Worm (Caenorhabditis elegans) whole organism, L1 larva: Measurements from ENCODE around the gene tric-1B.1.

Experiments used
- C16A3.4 ChIP-seq: fragments of 150-350 bp; optimal IDR thresholded peaks from 2 replicates; lab custom pipeline; 2014; ENCODE audit warnings: missing biosample characterization, missing genetic modification characterization
- F16B12.6 ChIP-seq: fragments of 150-350 bp; optimal IDR thresholded peaks from 2 replicates; lab custom pipeline; 2014; ENCODE audit warnings: missing biosample characterization, missing genetic modification characterization
- aha-1 ChIP-seq: fragments of 150-350 bp; optimal IDR thresholded peaks from 2 replicates; lab custom pipeline; 2014; ENCODE audit warnings: missing biosample characterization, missing genetic modification characterization
- ama-1 ChIP-seq: fragments of 150-350 bp; optimal IDR thresholded peaks from 2 replicates; lab custom pipeline; 2014
- ceh-63 ChIP-seq: fragments of 200-800 bp; sonication (Bioruptor generic); optimal IDR thresholded peaks from 2 replicates; lab custom pipeline; 2018; ENCODE audit warnings: mild to moderate bottlenecking, missing genetic modification characterization, missing compliant biosample characterization
- dsc-1 ChIP-seq: sonication (generic microtip); optimal IDR thresholded peaks from 2 replicates; lab custom pipeline; 2016; ENCODE audit warnings: mild to moderate bottlenecking, missing genetic modification characterization, missing compliant biosample characterization
- efl-1 ChIP-seq, 4 experiments: fragments of 150-350 bp; optimal IDR thresholded peaks in 3 of 4; peaks in 1 of 4; 1 replicate in 1 of 4; 2 replicates in 3 of 4; lab custom pipeline; 2014; ENCODE audit warnings: missing biosample characterization in 2 of 4, missing genetic modification characterization in 2 of 4, missing genetic modification reagents in 2 of 4
- egl-13 ChIP-seq: sonication (generic microtip); optimal IDR thresholded peaks from 2 replicates; lab custom pipeline; 2016; ENCODE audit warnings: missing genotype, missing genetic modification reagents, missing genetic modification characterization, missing compliant biosample characterization
- egl-27 ChIP-seq, 2 experiments: fragments of 150-350 bp in 1 of 2; sonication (generic microtip); optimal IDR thresholded peaks; 3 replicates each; lab custom pipeline; 2017 to 2018; ENCODE audit warnings: missing biosample characterization in 2 of 2, missing genetic modification characterization in 2 of 2, missing genetic modification reagents in 2 of 2
- elt-2 ChIP-seq: sonication (generic microtip); optimal IDR thresholded peaks from 2 replicates; lab custom pipeline; 2016; ENCODE audit warnings: missing genetic modification characterization, mild to moderate bottlenecking, inconsistent platforms, missing compliant biosample characterization, missing genetic modification reagents
- elt-3 ChIP-seq, 6 experiments: fragments of 150-350 bp in 1 of 6; sonication (generic microtip); optimal IDR thresholded peaks; 2 replicates each; lab custom pipeline; 2017 to 2018; ENCODE audit warnings: missing biosample characterization in 6 of 6, missing genetic modification characterization in 6 of 6, inconsistent platforms in 1 of 6
- fkh-10 ChIP-seq: sonication (generic microtip); optimal IDR thresholded peaks from 2 replicates; lab custom pipeline; 2017; ENCODE audit warnings: missing biosample characterization, missing genetic modification reagents, missing genetic modification characterization
- fkh-8 ChIP-seq: sonication (generic microtip); optimal IDR thresholded peaks from 2 replicates; lab custom pipeline; 2016; ENCODE audit warnings: mild to moderate bottlenecking, missing genetic modification characterization, missing compliant biosample characterization
- fos-1 ChIP-seq: fragments of 150-350 bp; optimal IDR thresholded peaks from 2 replicates; lab custom pipeline; 2014; ENCODE audit warnings: missing biosample characterization, missing genetic modification characterization
- hlh-17 ChIP-seq: fragments of 200-800 bp; sonication (Bioruptor generic); optimal IDR thresholded peaks from 2 replicates; lab custom pipeline; 2018; ENCODE audit warnings: missing genetic modification characterization, mild to moderate bottlenecking, missing compliant biosample characterization, moderate library complexity, borderline replicate concordance
- hlh-4 ChIP-seq: sonication (generic microtip); optimal IDR thresholded peaks from 2 replicates; lab custom pipeline; 2016; ENCODE audit warnings: mild to moderate bottlenecking, missing genetic modification characterization, missing compliant biosample characterization
- irx-1 ChIP-seq: sonication (generic microtip); optimal IDR thresholded peaks from 2 replicates; lab custom pipeline; 2016; ENCODE audit warnings: missing genetic modification characterization, missing compliant biosample characterization
- lin-13 ChIP-seq: fragments of 150-350 bp; optimal IDR thresholded peaks from 2 replicates; lab custom pipeline; 2014; ENCODE audit warnings: missing biosample characterization, missing genetic modification reagents, missing genetic modification characterization
- lin-39 ChIP-seq: fragments of 150-350 bp; optimal IDR thresholded peaks from 2 replicates; lab custom pipeline; 2014; ENCODE audit warnings: missing biosample characterization, missing genetic modification reagents, missing genetic modification characterization
- lir-3 ChIP-seq: sonication (generic microtip); optimal IDR thresholded peaks from 2 replicates; lab custom pipeline; 2016; ENCODE audit warnings: mild to moderate bottlenecking, missing genetic modification characterization, moderate library complexity, missing compliant biosample characterization; ENCODE audit not compliant: poor library complexity
- lsy-2 ChIP-seq, 2 experiments: fragments of 150-350 bp; optimal IDR thresholded peaks; 2 replicates each; lab custom pipeline; 2014; ENCODE audit warnings: missing biosample characterization in 2 of 2, missing genetic modification characterization in 2 of 2
- mdl-1 ChIP-seq, 2 experiments: fragments of 150-350 bp; optimal IDR thresholded peaks; 2 replicates each; lab custom pipeline; 2014 to 2017; ENCODE audit warnings: missing biosample characterization in 2 of 2, missing genetic modification characterization in 2 of 2, inconsistent platforms in 1 of 2
- nhr-19 ChIP-seq: fragments of 200-800 bp; sonication (Bioruptor generic); conservative IDR thresholded peaks from 2 replicates; pipeline ENCODE4 v1.3.6; 2022; ENCODE audit warnings: missing genetic modification characterization, missing compliant biosample characterization
- nhr-20 ChIP-seq: sonication (generic microtip); optimal IDR thresholded peaks from 2 replicates; lab custom pipeline; 2016; ENCODE audit warnings: mild to moderate bottlenecking, missing genetic modification characterization, missing compliant biosample characterization
- nhr-237 ChIP-seq: fragments of 150-350 bp; optimal IDR thresholded peaks from 2 replicates; lab custom pipeline; 2014; ENCODE audit warnings: missing biosample characterization, missing genetic modification characterization
- nhr-47 ChIP-seq: sonication (generic microtip); optimal IDR thresholded peaks from 2 replicates; lab custom pipeline; 2016; ENCODE audit warnings: mild to moderate bottlenecking, missing genetic modification characterization, moderate library complexity, missing compliant biosample characterization
- nhr-76 ChIP-seq: sonication (generic microtip); optimal IDR thresholded peaks from 2 replicates; lab custom pipeline; 2017; ENCODE audit warnings: missing biosample characterization, missing genetic modification characterization
- nhr-84 ChIP-seq: sonication (generic microtip); optimal IDR thresholded peaks from 2 replicates; lab custom pipeline; 2017; ENCODE audit warnings: missing biosample characterization, missing genetic modification characterization
- nhr-85 ChIP-seq: sonication (generic microtip); peaks from one replicate; lab custom pipeline; 2016; ENCODE audit warnings: missing genetic modification characterization, inconsistent platforms, missing compliant biosample characterization
- pqm-1 ChIP-seq: sonication (generic microtip); optimal IDR thresholded peaks from 3 replicates; lab custom pipeline; 2017; ENCODE audit warnings: missing biosample characterization, missing genetic modification characterization
- rnt-1 ChIP-seq: sonication (generic microtip); optimal IDR thresholded peaks from 2 replicates; lab custom pipeline; 2016; ENCODE audit warnings: mild to moderate bottlenecking, missing genetic modification characterization, moderate library complexity, missing compliant biosample characterization
- skn-1 ChIP-seq: fragments of 150-350 bp; optimal IDR thresholded peaks from 2 replicates; lab custom pipeline; 2014; ENCODE audit warnings: missing biosample characterization, missing genetic modification characterization
- sptf-1 ChIP-seq: fragments of 150-350 bp; optimal IDR thresholded peaks from 2 replicates; lab custom pipeline; 2014; ENCODE audit warnings: missing biosample characterization, missing genetic modification characterization
- tbx-2 ChIP-seq: sonication (generic microtip); optimal IDR thresholded peaks from 2 replicates; lab custom pipeline; 2016; ENCODE audit warnings: missing genetic modification characterization, missing compliant biosample characterization
- tlp-1 ChIP-seq: fragments of 150-350 bp; optimal IDR thresholded peaks from 2 replicates; lab custom pipeline; 2014; ENCODE audit warnings: missing biosample characterization, missing genetic modification characterization
- unc-30 ChIP-seq: sonication (generic microtip); optimal IDR thresholded peaks from 2 replicates; lab custom pipeline; 2017; ENCODE audit warnings: missing biosample characterization, missing genetic modification characterization
- unc-86 ChIP-seq: sonication (generic microtip); optimal IDR thresholded peaks from 2 replicates; lab custom pipeline; 2016; ENCODE audit warnings: missing genetic modification characterization, missing compliant biosample characterization
- xbp-1 ChIP-seq: sonication (generic microtip); optimal IDR thresholded peaks from 2 replicates; lab custom pipeline; 2016; ENCODE audit warnings: missing genetic modification characterization, missing compliant biosample characterization
- zag-1 ChIP-seq: fragments of 150-350 bp; optimal IDR thresholded peaks from 2 replicates; lab custom pipeline; 2014; ENCODE audit warnings: missing biosample characterization, missing genetic modification characterization
- zip-4 ChIP-seq: fragments of 200-800 bp; sonication (Bioruptor generic); optimal IDR thresholded peaks from 2 replicates; lab custom pipeline; 2018; ENCODE audit warnings: mild to moderate bottlenecking, missing genetic modification characterization, moderate library complexity, missing compliant biosample characterization

tric-1B.1 gene

ce11 chrII:12266145-12266544 is at the start of gene tric-1B.1:
Gene tric-1B.1 (minus strand): TSS chrII:12266245.
- no peak for TF ChIP-seq rnt-1 (tag; lab: Kevin White, UChicago)
- no peak for TF ChIP-seq efl-1 (optimal IDR thresholded peaks at IDR 0.05; lab: Kevin White, UChicago)
- peak in 1 of 2 experiments; percentile 8 for TF ChIP-seq efl-1 (GFP tag; optimal IDR thresholded peaks at IDR 0.05 in 1 of 2; lab: Kevin White, UChicago)
- TF ChIP-seq ceh-63 (GFP tag; lab: Kevin White, UChicago): no peak

ce11 chrII:12311560-12311959 is 45.5 kb upstream of the tric-1B.1 start, which contains the start of gene sre-51:
Gene sre-51 (plus strand): TSS chrII:12311860.
- TF ChIP-seq ama-1 (lab: Kevin White, UChicago) (no peak), lsy-2 (tag; optimal IDR thresholded peaks at IDR 0.05; lab: Kevin White, UChicago) (no peak), dsc-1 (tag; lab: Kevin White, UChicago) (no peak), zip-4 (GFP tag; lab: Kevin White, UChicago) (no peak), nhr-19 (GFP tag; lab: Robert Waterston, UW) (no peak), irx-1 (tag; lab: Kevin White, UChicago) (no peak), egl-27 (tag; optimal IDR thresholded peaks at IDR 0.05; lab: Kevin White, UChicago) (no peak), aha-1 (no peak), zag-1 (tag; lab: Kevin White, UChicago) (no peak), nhr-237 (tag; lab: Kevin White, UChicago) (no peak), C16A3.4 (tag; lab: Kevin White, UChicago) (no peak), lin-39 (no peak), egl-13 (tag; lab: Kevin White, UChicago) (no peak), pqm-1 (tag; lab: Kevin White, UChicago) (no peak), nhr-47 (tag; lab: Kevin White, UChicago) (no peak), F16B12.6 (tag; lab: Kevin White, UChicago) (no peak), nhr-76 (tag; lab: Kevin White, UChicago) (no peak)

DNA sequence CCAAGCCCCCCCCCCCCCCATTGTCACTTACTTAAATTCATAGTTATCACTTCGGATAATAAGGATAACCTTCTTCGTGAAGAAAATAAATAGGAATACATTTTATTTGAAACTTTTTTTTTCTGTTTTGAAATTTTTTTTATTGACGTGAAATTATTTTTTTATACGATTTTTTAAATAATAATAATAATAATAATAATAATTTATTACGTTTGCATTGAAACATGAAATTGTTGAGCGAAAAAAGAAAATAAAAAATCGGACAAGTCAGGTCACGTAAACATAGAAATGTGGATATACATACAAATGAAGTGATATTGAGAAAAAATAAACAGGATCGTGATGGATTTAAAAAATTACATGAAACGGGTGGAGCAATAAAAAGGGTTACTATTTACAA is 43.6 kb upstream of the tric-1B.1 start, which contains the start of gene C50E10.2:
Gene C50E10.2 (minus strand): TSS at position 101 of the 400 bp plus-strand sequence.
- TF ChIP-seq sptf-1 (tag; lab: Kevin White, UChicago) (no peak), unc-86 (tag; lab: Kevin White, UChicago) (no peak), fos-1 (no peak), skn-1 (tag; lab: Kevin White, UChicago) (no peak), hlh-17 (GFP tag; lab: Kevin White, UChicago) (no peak), lir-3 (tag; lab: Kevin White, UChicago) (no peak), nhr-84 (no peak), dsc-1 (tag; lab: Kevin White, UChicago) (no peak), lin-13 (no peak), nhr-20 (tag; lab: Kevin White, UChicago) (no peak)
- TF ChIP-seq, all 84 proteins: peak for 0

- no peak for TF ChIP-seq tbx-2 (tag; lab: Kevin White, UChicago)
- no peak for TF ChIP-seq fkh-8 (tag; lab: Kevin White, UChicago)
- no peak for TF ChIP-seq F16B12.6 (tag; lab: Kevin White, UChicago)
- no peak for TF ChIP-seq nhr-85 (tag; lab: Kevin White, UChicago)
- TF ChIP-seq elt-3 (tag; optimal IDR thresholded peaks at IDR 0.05; lab: Kevin White, UChicago): no peak
- no peak for TF ChIP-seq mdl-1 (tag; optimal IDR thresholded peaks at IDR 0.05; lab: Kevin White, UChicago)
- no peak for TF ChIP-seq hlh-4
- TF ChIP-seq xbp-1 (tag; lab: Kevin White, UChicago): no peak
- no peak for TF ChIP-seq fkh-10
- no peak for TF ChIP-seq lir-3 (tag; lab: Kevin White, UChicago)
- no peak for TF ChIP-seq rnt-1 (tag; lab: Kevin White, UChicago)
- TF ChIP-seq unc-30 (tag; lab: Kevin White, UChicago): no peak
- TF ChIP-seq fos-1: no peak
- TF ChIP-seq elt-2: no peak
- TF ChIP-seq tlp-1 (tag; lab: Kevin White, UChicago): no peak
Observed at ce11 chrII:12303142-12303541, 37.1 kb upstream of the tric-1B.1 start, which contains the start of gene sre-50. Gene sre-50 (plus strand): TSS chrII:12303525.
